Worm (Caenorhabditis elegans) whole organism, L3 larva: ENCODE data around the gene C34D10.5.

ENCODE experiments used
- ceh-82 ChIP-seq: fragments of 150-350 bp; optimal IDR thresholded peaks from 2 replicates; lab custom pipeline; 2014; ENCODE audit warnings: missing biosample characterization, missing genetic modification characterization
- mml-1 ChIP-seq: fragments of 150-350 bp; sonication (generic microtip); optimal IDR thresholded peaks from 3 replicates; lab custom pipeline; 2014; ENCODE audit warnings: missing biosample characterization, missing genetic modification characterization
- nhr-237 ChIP-seq: fragments of 150-350 bp; optimal IDR thresholded peaks from 2 replicates; lab custom pipeline; 2014; ENCODE audit warnings: missing biosample characterization, missing genetic modification characterization
- nhr-25 ChIP-seq: sonication (generic microtip); optimal IDR thresholded peaks from 2 replicates; lab custom pipeline; 2017; ENCODE audit warnings: missing biosample characterization, missing genetic modification characterization
- pqm-1 ChIP-seq: fragments of 150-350 bp; optimal IDR thresholded peaks from 2 replicates; lab custom pipeline; 2017; ENCODE audit warnings: missing biosample characterization, missing genetic modification characterization, inconsistent platforms
- unc-39 ChIP-seq: sonication (generic microtip); optimal IDR thresholded peaks from 4 replicates; lab custom pipeline; 2017; ENCODE audit warnings: missing biosample characterization, missing genetic modification characterization
- ztf-4 ChIP-seq: fragments of 150-350 bp; optimal IDR thresholded peaks from 2 replicates; lab custom pipeline; 2014; ENCODE audit warnings: missing biosample characterization, missing genetic modification characterization

DNA sequence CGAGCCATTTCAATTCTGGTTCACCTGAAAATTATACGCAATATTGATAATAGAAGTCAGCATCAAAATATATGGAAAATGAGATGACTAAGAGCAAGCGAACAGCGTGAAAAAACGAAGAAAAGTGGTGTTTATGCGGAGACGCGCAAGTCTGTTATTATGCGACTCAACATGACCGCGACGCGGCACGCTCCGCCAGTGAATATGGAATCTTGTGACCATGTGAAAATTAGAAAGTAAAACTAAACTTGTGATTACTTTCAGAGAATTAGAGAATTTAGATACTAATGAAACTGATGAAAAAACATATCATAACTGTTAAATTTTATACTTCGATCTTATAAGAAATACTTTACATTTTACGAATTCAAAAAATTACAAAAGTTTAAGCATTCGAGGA, 35.8 kb upstream of the C34D10.5 start, which contains the start of gene his-71:
- TF ChIP-seq pqm-1, result no peak
- TF ChIP-seq nhr-237 (tag; lab: Kevin White, UChicago), result no peak
- TF ChIP-seq ceh-82 (tag; lab: Kevin White, UChicago), result no peak
- no peak for TF ChIP-seq mml-1 (tag; lab: Kevin White, UChicago)
- TF ChIP-seq unc-39 (tag; lab: Kevin White, UChicago), result no peak
- TF ChIP-seq nhr-25 (tag; lab: Kevin White, UChicago), result no peak
- TF ChIP-seq ztf-4 (tag; lab: Kevin White, UChicago), result no peak
